Worm (Caenorhabditis elegans) whole organism, late embryonic: ENCODE data around the gene mans-4.

ENCODE experiments used
- C08G9.2 ChIP-seq: sonication (generic microtip); optimal IDR thresholded peaks from 2 replicates; lab custom pipeline; 2016; ENCODE audit warnings: mild to moderate bottlenecking, missing genetic modification characterization, moderate library complexity, missing compliant biosample characterization
- C38D4.7 ChIP-seq: fragments of 200-800 bp; sonication (Bioruptor generic); optimal IDR thresholded peaks from 2 replicates; lab custom pipeline; 2018; ENCODE audit warnings: mild to moderate bottlenecking, missing genetic modification characterization, moderate library complexity, missing compliant biosample characterization
- K02D7.2 ChIP-seq: sonication (generic microtip); optimal IDR thresholded peaks from 2 replicates; lab custom pipeline; 2017; ENCODE audit warnings: mild to moderate bottlenecking, missing genetic modification characterization, missing compliant biosample characterization
- K09A11.1 ChIP-seq: sonication (generic microtip); optimal IDR thresholded peaks from 2 replicates; lab custom pipeline; 2017; ENCODE audit warnings: antibody characterized with exemption, mild to moderate bottlenecking, missing genetic modification characterization, missing compliant biosample characterization; ENCODE audit not compliant: insufficient read depth
- T23F11.4 ChIP-seq: fragments of 200-800 bp; sonication (Bioruptor generic); optimal IDR thresholded peaks from 2 replicates; lab custom pipeline; 2018; ENCODE audit warnings: mild to moderate bottlenecking, missing genetic modification characterization, missing compliant biosample characterization
- ahr-1 ChIP-seq: sonication (generic microtip); optimal IDR thresholded peaks from 2 replicates; lab custom pipeline; 2016; ENCODE audit warnings: missing genetic modification characterization, missing compliant biosample characterization
- ama-1 ChIP-seq: fragments of 150-350 bp; optimal IDR thresholded peaks from 2 replicates; lab custom pipeline; 2014
- ceh-19 ChIP-seq: fragments of 200-800 bp; sonication (Bioruptor generic); optimal IDR thresholded peaks from 2 replicates; lab custom pipeline; 2018; ENCODE audit warnings: mild to moderate bottlenecking, missing genetic modification characterization, missing compliant biosample characterization
- ceh-2 ChIP-seq: sonication (generic microtip); optimal IDR thresholded peaks from 2 replicates; lab custom pipeline; 2016; ENCODE audit warnings: missing genotype, missing genetic modification characterization, missing compliant biosample characterization
- ceh-24 ChIP-seq: sonication (generic microtip); optimal IDR thresholded peaks from 2 replicates; lab custom pipeline; 2016; ENCODE audit warnings: mild to moderate bottlenecking, missing genetic modification characterization, missing compliant biosample characterization
- ceh-30 ChIP-seq: fragments of 150-350 bp; optimal IDR thresholded peaks from 2 replicates; lab custom pipeline; 2014; ENCODE audit warnings: missing biosample characterization, missing genetic modification characterization
- ceh-31 ChIP-seq: sonication (generic microtip); optimal IDR thresholded peaks from 2 replicates; lab custom pipeline; 2016; ENCODE audit warnings: missing genetic modification characterization, missing compliant biosample characterization
- ceh-34 ChIP-seq: sonication (generic microtip); optimal IDR thresholded peaks from 2 replicates; lab custom pipeline; 2016; ENCODE audit warnings: mild to moderate bottlenecking, missing genetic modification characterization, missing compliant biosample characterization
- ceh-45 ChIP-seq: fragments of 200-800 bp; sonication (Bioruptor generic); IDR thresholded peaks from 2 replicates; pipeline ENCODE4 v1.3.6; 2022; ENCODE audit warnings: missing genetic modification reagents, missing genetic modification characterization, missing compliant biosample characterization
- ceh-48 ChIP-seq: sonication (generic microtip); optimal IDR thresholded peaks from 2 replicates; lab custom pipeline; 2016; ENCODE audit warnings: missing genetic modification characterization, inconsistent platforms, missing compliant biosample characterization
- ceh-6 ChIP-seq: fragments of 200-800 bp; sonication (Bioruptor generic); optimal IDR thresholded peaks from 2 replicates; lab custom pipeline; 2018; ENCODE audit warnings: mild to moderate bottlenecking, missing genetic modification characterization, missing compliant biosample characterization
- che-1 ChIP-seq: sonication (generic microtip); optimal IDR thresholded peaks from 2 replicates; lab custom pipeline; 2016; ENCODE audit warnings: mild to moderate bottlenecking, missing genetic modification characterization, missing compliant biosample characterization
- dmd-4 ChIP-seq: sonication (generic microtip); optimal IDR thresholded peaks from 2 replicates; lab custom pipeline; 2016; ENCODE audit warnings: borderline replicate concordance, missing genetic modification characterization, missing compliant biosample characterization
- dve-1 ChIP-seq: sonication (generic microtip); optimal IDR thresholded peaks from 2 replicates; lab custom pipeline; 2017; ENCODE audit warnings: antibody characterized with exemption, mild to moderate bottlenecking, missing genetic modification characterization, missing compliant biosample characterization
- elt-2 ChIP-seq: sonication (generic microtip); optimal IDR thresholded peaks from 2 replicates; lab custom pipeline; 2016; ENCODE audit warnings: missing genetic modification reagents, missing genetic modification characterization, missing compliant biosample characterization
- elt-4 ChIP-seq: sonication (generic microtip); optimal IDR thresholded peaks from 2 replicates; lab custom pipeline; 2016; ENCODE audit warnings: missing genetic modification characterization, missing compliant biosample characterization
- ets-4 ChIP-seq: sonication (generic microtip); optimal IDR thresholded peaks from 2 replicates; lab custom pipeline; 2016; ENCODE audit warnings: missing genetic modification characterization, missing compliant biosample characterization
- fax-1 ChIP-seq: sonication (generic microtip); optimal IDR thresholded peaks from 2 replicates; lab custom pipeline; 2016; ENCODE audit warnings: missing genotype, missing genetic modification characterization, missing compliant biosample characterization
- fkh-10 ChIP-seq: fragments of 150-350 bp; optimal IDR thresholded peaks from 2 replicates; lab custom pipeline; 2014; ENCODE audit warnings: missing biosample characterization, missing genetic modification reagents, missing genetic modification characterization
- fkh-6 ChIP-seq: sonication (generic microtip); optimal IDR thresholded peaks from 2 replicates; lab custom pipeline; 2016; ENCODE audit warnings: missing genetic modification characterization, missing compliant biosample characterization
- hlh-13 ChIP-seq: fragments of 200-800 bp; sonication (Bioruptor generic); optimal IDR thresholded peaks from 2 replicates; lab custom pipeline; 2018; ENCODE audit warnings: mild to moderate bottlenecking, missing genetic modification characterization, missing compliant biosample characterization
- hlh-30 ChIP-seq: sonication (generic microtip); optimal IDR thresholded peaks from 2 replicates; lab custom pipeline; 2017; ENCODE audit warnings: antibody characterized with exemption, missing genetic modification characterization, missing compliant biosample characterization; ENCODE audit not compliant: insufficient read depth
- hlh-6 ChIP-seq: sonication (generic microtip); optimal IDR thresholded peaks from 2 replicates; lab custom pipeline; 2016; ENCODE audit warnings: missing genotype, missing genetic modification characterization, missing compliant biosample characterization
- hlh-8 ChIP-seq: sonication (generic microtip); optimal IDR thresholded peaks from 2 replicates; lab custom pipeline; 2016; ENCODE audit warnings: missing genotype, missing genetic modification characterization, missing compliant biosample characterization
- lim-6 ChIP-seq: sonication (generic microtip); optimal IDR thresholded peaks from 2 replicates; lab custom pipeline; 2016; ENCODE audit warnings: missing genetic modification characterization, missing compliant biosample characterization
- lin-11 ChIP-seq: fragments of 200-800 bp; sonication (Bioruptor generic); optimal IDR thresholded peaks from 2 replicates; lab custom pipeline; 2018; ENCODE audit warnings: mild to moderate bottlenecking, missing genetic modification characterization, missing compliant biosample characterization
- nfya-1 ChIP-seq: sonication (generic microtip); optimal IDR thresholded peaks from 2 replicates; lab custom pipeline; 2017; ENCODE audit warnings: missing genetic modification characterization, mild to moderate bottlenecking, missing compliant biosample characterization, antibody characterized with exemption, moderate library complexity
- nhr-11 ChIP-seq: fragments of 150-350 bp; optimal IDR thresholded peaks from 2 replicates; lab custom pipeline; 2014; ENCODE audit warnings: missing biosample characterization, missing genetic modification characterization
- odd-2 ChIP-seq: sonication (generic microtip); optimal IDR thresholded peaks from 2 replicates; lab custom pipeline; 2017; ENCODE audit warnings: antibody characterized with exemption, mild to moderate bottlenecking, missing genetic modification characterization, missing compliant biosample characterization
- pag-3 ChIP-seq: sonication (generic microtip); optimal IDR thresholded peaks from 2 replicates; lab custom pipeline; 2016; ENCODE audit warnings: missing compliant biosample characterization, missing genetic modification characterization, borderline replicate concordance
- pat-9 ChIP-seq: fragments of 200-800 bp; sonication (Bioruptor generic); optimal IDR thresholded peaks from 2 replicates; lab custom pipeline; 2018; ENCODE audit warnings: mild to moderate bottlenecking, missing genetic modification characterization, moderate library complexity, missing compliant biosample characterization
- pha-2 ChIP-seq: sonication (generic microtip); optimal IDR thresholded peaks from 2 replicates; lab custom pipeline; 2017; ENCODE audit warnings: mild to moderate bottlenecking, missing genetic modification characterization, missing compliant biosample characterization
- pha-4 ChIP-seq: fragments of 150-350 bp; optimal IDR thresholded peaks from 2 replicates; lab custom pipeline; 2018; ENCODE audit warnings: missing biosample characterization, missing genetic modification reagents, missing genetic modification characterization
- pqm-1 ChIP-seq: sonication (generic microtip); optimal IDR thresholded peaks from 2 replicates; lab custom pipeline; 2016; ENCODE audit warnings: missing genetic modification characterization, missing compliant biosample characterization
- ref-2 ChIP-seq: sonication (generic microtip); optimal IDR thresholded peaks from 2 replicates; lab custom pipeline; 2016; ENCODE audit warnings: missing genetic modification characterization, missing compliant biosample characterization
- sdc-2 ChIP-seq: sonication (generic microtip); optimal IDR thresholded peaks from 2 replicates; lab custom pipeline; 2016; ENCODE audit warnings: missing genotype, missing genetic modification characterization, missing compliant biosample characterization
- sox-2 ChIP-seq: fragments of 200-800 bp; sonication (Bioruptor generic); IDR thresholded peaks from 2 replicates; pipeline ENCODE4 v1.3.6; 2022; ENCODE audit warnings: missing genetic modification reagents, missing genetic modification characterization, missing compliant biosample characterization
- sox-4 ChIP-seq: sonication (generic microtip); optimal IDR thresholded peaks from 2 replicates; lab custom pipeline; 2017; ENCODE audit warnings: mild to moderate bottlenecking, missing genetic modification characterization, inconsistent platforms, missing compliant biosample characterization
- syd-9 ChIP-seq: sonication (generic microtip); optimal IDR thresholded peaks from 2 replicates; lab custom pipeline; 2016; ENCODE audit warnings: mild to moderate bottlenecking, missing genetic modification characterization, moderate library complexity, missing compliant biosample characterization
- tbx-7 ChIP-seq: sonication (generic microtip); optimal IDR thresholded peaks from 2 replicates; lab custom pipeline; 2016; ENCODE audit warnings: missing genotype, missing genetic modification characterization, missing compliant biosample characterization
- ttx-3 ChIP-seq: sonication (generic microtip); optimal IDR thresholded peaks from 2 replicates; lab custom pipeline; 2016; ENCODE audit warnings: missing genetic modification reagents, missing genetic modification characterization, missing compliant biosample characterization
- unc-42 ChIP-seq: sonication (generic microtip); optimal IDR thresholded peaks from 2 replicates; lab custom pipeline; 2016; ENCODE audit warnings: missing genotype, missing genetic modification characterization, missing compliant biosample characterization
- unc-55 ChIP-seq: sonication (generic microtip); optimal IDR thresholded peaks from 2 replicates; lab custom pipeline; 2017; ENCODE audit warnings: missing biosample characterization, missing genetic modification reagents, missing genetic modification characterization
- unc-86 ChIP-seq: sonication (generic microtip); optimal IDR thresholded peaks from 2 replicates; lab custom pipeline; 2016; ENCODE audit warnings: missing genetic modification characterization, missing compliant biosample characterization
- zip-5 ChIP-seq: sonication (generic microtip); optimal IDR thresholded peaks from 2 replicates; lab custom pipeline; 2016; ENCODE audit warnings: missing genetic modification characterization, missing compliant biosample characterization
- ztf-16 ChIP-seq: sonication (generic microtip); optimal IDR thresholded peaks from 2 replicates; lab custom pipeline; 2017; ENCODE audit warnings: missing genetic modification characterization, missing compliant biosample characterization

Gene mans-4

DNA sequence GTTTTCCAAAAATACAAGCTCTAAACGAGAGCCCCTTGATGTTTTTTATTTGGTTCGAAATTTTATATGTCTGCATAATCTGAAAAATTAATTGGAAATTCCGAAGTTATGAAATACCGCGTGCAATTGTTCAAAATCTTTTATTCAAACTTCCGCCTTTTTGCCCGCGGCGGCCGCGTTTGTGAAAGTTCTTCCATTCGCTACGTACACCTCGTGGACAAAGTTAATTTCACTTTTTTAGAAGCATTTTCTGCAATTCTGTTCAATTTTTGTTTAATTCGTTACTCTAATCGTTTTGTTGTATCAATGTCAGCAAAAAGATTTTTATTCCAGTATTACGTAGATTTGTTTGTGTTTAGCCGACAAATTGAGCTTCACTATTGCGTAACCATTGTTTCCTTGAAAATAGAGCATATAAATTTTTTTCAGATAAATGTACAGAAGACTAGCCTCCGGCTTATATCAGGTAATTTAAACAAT is 4.1 kb downstream of the mans-4 start, which contains the start of gene mppb-1 (continued):
- TF ChIP-seq ceh-48 (tag; lab: Kevin White, UChicago) (no peak), fkh-10 (no peak), nfya-1 (tag; lab: Kevin White, UChicago) (no peak), ceh-31 (tag; lab: Kevin White, UChicago) (peak; percentile 95), unc-42 (tag; lab: Kevin White, UChicago) (peak; percentile 63), dve-1 (tag; lab: Kevin White, UChicago) (no peak), ahr-1 (tag; lab: Kevin White, UChicago) (peak; percentile 41), ceh-2 (peak; percentile 84), fkh-6 (tag; lab: Kevin White, UChicago) (peak; percentile 45), ama-1 (lab: Kevin White, UChicago) (no peak), unc-55 (GFP tag; lab: Kevin White, UChicago) (no peak), T23F11.4 (GFP tag; lab: Kevin White, UChicago) (no peak), C38D4.7 (no peak), unc-86 (tag; lab: Kevin White, UChicago) (no peak), pha-4 (no peak), K09A11.1 (tag; lab: Kevin White, UChicago) (no peak), che-1 (tag; lab: Kevin White, UChicago) (no peak), ceh-19 (GFP tag; lab: Kevin White, UChicago) (no peak), ets-4 (tag; lab: Kevin White, UChicago) (peak; percentile 83), odd-2 (tag; lab: Kevin White, UChicago) (no peak), ceh-45 (no peak), elt-4 (tag; lab: Kevin White, UChicago) (no peak), pqm-1 (tag; lab: Kevin White, UChicago) (peak; percentile 6), ceh-6 (GFP tag; lab: Kevin White, UChicago) (no peak), syd-9 (tag; lab: Kevin White, UChicago) (no peak), hlh-8 (tag; lab: Kevin White, UChicago) (peak; percentile 85), sox-2 (GFP tag; lab: Robert Waterston, UW) (no peak), tbx-7 (tag; lab: Kevin White, UChicago) (peak; percentile 86), ceh-34 (tag; lab: Kevin White, UChicago) (peak; percentile 47), K02D7.2 (no peak), fax-1 (peak; percentile 28), hlh-6 (tag; lab: Kevin White, UChicago) (no peak), lin-11 (tag; lab: Kevin White, UChicago) (no peak), pat-9 (tag; lab: Kevin White, UChicago) (no peak), sox-4 (tag; lab: Kevin White, UChicago) (no peak), ceh-30 (tag; lab: Kevin White, UChicago) (no peak), ttx-3 (tag; lab: Kevin White, UChicago) (peak; percentile 23), ztf-16 (tag; lab: Kevin White, UChicago) (peak; percentile 21), lim-6 (tag; lab: Kevin White, UChicago) (peak; percentile 81), ref-2 (peak; percentile 64), pha-2 (no peak), zip-5 (peak; percentile 82), hlh-30 (tag; lab: Kevin White, UChicago) (no peak), hlh-13 (peak; percentile 56), C08G9.2 (tag; lab: Kevin White, UChicago) (peak; percentile 94), sdc-2 (tag; lab: Kevin White, UChicago) (no peak), pag-3 (tag; lab: Kevin White, UChicago) (no peak), dmd-4 (no peak), nhr-11 (tag; lab: Kevin White, UChicago) (no peak), ceh-24 (tag; lab: Kevin White, UChicago) (no peak), elt-2 (peak; percentile 49)
